Fruit fly (Drosophila melanogaster) whole organism, embryonic: ENCODE results near the gene cnc.

Experiments
- Awh ChIP-seq: fragments of 200-800 bp; sonication (Bioruptor generic); IDR thresholded peaks from 2 replicates; pipeline ENCODE4, ENCODE4 v1.3.6; 2022; ENCODE audit warnings: missing biosample characterization, missing genetic modification characterization
- Bteb2 ChIP-seq: fragments of 200-800 bp; sonication (Bioruptor generic); optimal IDR thresholded peaks from 2 replicates; lab custom pipeline; 2016; ENCODE audit warnings: missing biosample characterization, missing genetic modification characterization
- CG10366 ChIP-seq: fragments of 200-800 bp; sonication (Bioruptor generic); IDR thresholded peaks from 2 replicates; pipeline ENCODE4 v1.3.6; 2022; ENCODE audit warnings: missing biosample characterization, missing genetic modification characterization
- CG10543 ChIP-seq: fragments of 200-800 bp; sonication (Bioruptor generic); optimal IDR thresholded peaks from 3 replicates; lab custom pipeline; 2017; ENCODE audit warnings: missing biosample characterization, mild to moderate bottlenecking, missing genetic modification characterization, moderate library complexity
- CG14667 ChIP-seq: fragments of 200-800 bp; sonication (Bioruptor generic); IDR thresholded peaks from 2 replicates; pipeline ENCODE4 v1.3.6; 2022; ENCODE audit warnings: missing biosample characterization, missing genetic modification characterization
- CG17912 ChIP-seq: fragments of 200-800 bp; sonication (Bioruptor generic); optimal IDR thresholded peaks from 2 replicates; lab custom pipeline; 2018; ENCODE audit warnings: missing biosample characterization, mild to moderate bottlenecking, missing genetic modification characterization
- CG2889 ChIP-seq: fragments of 200-800 bp; sonication (Bioruptor generic); IDR thresholded peaks from 3 replicates; pipeline ENCODE4 v1.3.6; 2022; ENCODE audit warnings: missing biosample characterization, missing genetic modification characterization
- CG32772 ChIP-seq: fragments of 200-800 bp; sonication (Bioruptor generic); IDR thresholded peaks from 2 replicates; pipeline ENCODE4 v1.3.6; 2022; ENCODE audit warnings: missing biosample characterization, missing genetic modification characterization
- CG3281 ChIP-seq: fragments of 200-800 bp; sonication (Bioruptor generic); optimal IDR thresholded peaks from 3 replicates; lab custom pipeline; 2017; ENCODE audit warnings: missing biosample characterization, mild to moderate bottlenecking, missing genetic modification characterization
- CG34376 ChIP-seq: fragments of 200-800 bp; sonication (Bioruptor generic); optimal IDR thresholded peaks from 2 replicates; lab custom pipeline; 2018; ENCODE audit warnings: missing biosample characterization, mild to moderate bottlenecking, missing genetic modification characterization
- CG4404 ChIP-seq: fragments of 200-800 bp; sonication (Bioruptor generic); IDR thresholded peaks from 2 replicates; pipeline ENCODE4 v1.3.6; 2022; ENCODE audit warnings: missing biosample characterization, missing genetic modification characterization
- CG5953 ChIP-seq: fragments of 200-800 bp; sonication (Bioruptor generic); IDR thresholded peaks from 2 replicates; pipeline ENCODE4 v1.3.6; 2022; ENCODE audit warnings: missing biosample characterization, missing genetic modification characterization
- CG7357 ChIP-seq: fragments of 200-800 bp; sonication (Bioruptor generic); IDR thresholded peaks from 3 replicates; pipeline ENCODE4 v1.3.6; 2022; ENCODE audit warnings: missing biosample characterization, missing genetic modification characterization
- CG9215 ChIP-seq: fragments of 200-800 bp; sonication (Bioruptor generic); IDR thresholded peaks from 2 replicates; pipeline ENCODE4 v1.3.6; 2022; ENCODE audit warnings: missing biosample characterization, missing genetic modification characterization
- D19A ChIP-seq: fragments of 200-800 bp; optimal IDR thresholded peaks from 3 replicates; lab custom pipeline; 2019; ENCODE audit warnings: missing biosample characterization, mild to moderate bottlenecking, missing genetic modification characterization, moderate library complexity
- Deaf1 ChIP-seq: fragments of 200-800 bp; optimal IDR thresholded peaks from 3 replicates; lab custom pipeline; 2019; ENCODE audit warnings: missing biosample characterization, mild to moderate bottlenecking, missing genetic modification characterization, moderate library complexity
- Hand ChIP-seq: fragments of 200-800 bp; sonication (Bioruptor generic); optimal IDR thresholded peaks from 2 replicates; lab custom pipeline; 2017; ENCODE audit warnings: mild to moderate bottlenecking, missing biosample characterization, missing genetic modification reagents, missing genetic modification characterization
- HmgD ChIP-seq: fragments of 200-800 bp; sonication (Bioruptor generic); optimal IDR thresholded peaks from 3 replicates; lab custom pipeline; 2016; ENCODE audit warnings: missing biosample characterization, missing genetic modification characterization
- Hmx ChIP-seq: fragments of 200-800 bp; sonication (Bioruptor generic); optimal IDR thresholded peaks from 2 replicates; lab custom pipeline; 2016; ENCODE audit warnings: missing biosample characterization, missing genetic modification characterization
- Hsf ChIP-seq: fragments of 200-800 bp; sonication (Bioruptor generic); optimal IDR thresholded peaks from 3 replicates; lab custom pipeline; 2016; ENCODE audit warnings: missing biosample characterization, missing genetic modification characterization
- Max ChIP-seq: fragments of 200-800 bp; sonication (Bioruptor generic); optimal IDR thresholded peaks from 2 replicates; lab custom pipeline; 2016; ENCODE audit warnings: missing biosample characterization, mild to moderate bottlenecking, missing genetic modification characterization
- Nf-YB ChIP-seq: fragments of 200-800 bp; sonication (Bioruptor generic); optimal IDR thresholded peaks from 3 replicates; lab custom pipeline; 2019; ENCODE audit warnings: missing biosample characterization, mild to moderate bottlenecking, missing genetic modification characterization, moderate library complexity
- Nf-YC ChIP-seq: fragments of 200-800 bp; optimal IDR thresholded peaks from 3 replicates; lab custom pipeline; 2019; ENCODE audit warnings: missing biosample characterization, mild to moderate bottlenecking, missing genetic modification characterization, moderate library complexity
- NfI ChIP-seq: fragments of 200-800 bp; sonication (Bioruptor generic); optimal IDR thresholded peaks from 3 replicates; lab custom pipeline; 2018; ENCODE audit warnings: missing biosample characterization, mild to moderate bottlenecking, missing genetic modification characterization, moderate library complexity
- PHDP ChIP-seq: fragments of 200-800 bp; sonication (Bioruptor generic); optimal IDR thresholded peaks from 3 replicates; lab custom pipeline; 2018; ENCODE audit warnings: missing biosample characterization, mild to moderate bottlenecking, missing genetic modification characterization, moderate library complexity
- Rfx ChIP-seq: fragments of 200-800 bp; sonication (Bioruptor generic); IDR thresholded peaks from 2 replicates; pipeline ENCODE4 v1.3.6; 2022; ENCODE audit warnings: missing biosample characterization, missing genetic modification characterization
- Side ChIP-seq: fragments of 200-800 bp; sonication (Bioruptor generic); optimal IDR thresholded peaks from 2 replicates; lab custom pipeline; 2016; ENCODE audit warnings: missing biosample characterization, missing genetic modification characterization
- Six4 ChIP-seq: fragments of 200-800 bp; sonication (Bioruptor generic); optimal IDR thresholded peaks from 2 replicates; lab custom pipeline; 2016; ENCODE audit warnings: missing biosample characterization, missing genetic modification characterization
- Sox100B ChIP-seq: fragments of 200-800 bp; sonication (Bioruptor generic); optimal IDR thresholded peaks from 3 replicates; lab custom pipeline; 2018; ENCODE audit warnings: missing biosample characterization, mild to moderate bottlenecking, missing genetic modification characterization
- Sry-β ChIP-seq: fragments of 200-800 bp; sonication (Bioruptor generic); optimal IDR thresholded peaks from 2 replicates; lab custom pipeline; 2018; ENCODE audit warnings: missing biosample characterization, mild to moderate bottlenecking, missing genetic modification characterization, moderate library complexity
- bab2 ChIP-seq: fragments of 200-800 bp; sonication (Bioruptor generic); optimal IDR thresholded peaks from 2 replicates; lab custom pipeline; 2016; ENCODE audit warnings: missing biosample characterization, missing genetic modification characterization
- chinmo ChIP-seq: fragments of 200-800 bp; sonication (Bioruptor generic); IDR thresholded peaks from 4 replicates; pipeline ENCODE4 v1.3.6; 2022; ENCODE audit warnings: missing biosample characterization, missing genetic modification characterization; ENCODE audit not compliant: partially characterized antibody
- chn ChIP-seq: fragments of 200-800 bp; sonication (Bioruptor generic); optimal IDR thresholded peaks from 2 replicates; lab custom pipeline; 2016; ENCODE audit warnings: missing biosample characterization, missing genetic modification characterization
- crol ChIP-seq: fragments of 200-800 bp; sonication (Bioruptor generic); IDR thresholded peaks from 2 replicates; pipeline ENCODE4 v1.3.6; 2022; ENCODE audit warnings: missing biosample characterization, missing genetic modification characterization
- disco-r ChIP-seq: fragments of 200-800 bp; sonication (Bioruptor generic); optimal IDR thresholded peaks from 2 replicates; lab custom pipeline; 2016; ENCODE audit warnings: missing biosample characterization, missing genetic modification characterization
- ewg ChIP-seq: fragments of 200-800 bp; sonication (Bioruptor generic); optimal IDR thresholded peaks from 3 replicates; lab custom pipeline; 2017; ENCODE audit warnings: mild to moderate bottlenecking, missing biosample characterization, missing genetic modification reagents, missing genetic modification characterization
- h ChIP-seq: fragments of >200 bp; optimal IDR thresholded peaks from 2 replicates; lab custom pipeline; 2017
- lola ChIP-seq, 3 experiments: fragments of >200 bp in 2 of 3; fragments of 200-800 bp in 1 of 3; sonication (Bioruptor generic) in 1 of 3; optimal IDR thresholded peaks; 2 replicates each; lab custom pipeline; 2017 to 2019; ENCODE audit warnings: missing biosample characterization in 3 of 3, missing genetic modification characterization in 3 of 3, mild to moderate bottlenecking in 1 of 3, moderate library complexity in 1 of 3
- mam ChIP-seq: fragments of 200-800 bp; sonication (Bioruptor generic); optimal IDR thresholded peaks from 3 replicates; lab custom pipeline; 2016; ENCODE audit warnings: missing biosample characterization, missing genetic modification characterization
- nom ChIP-seq: fragments of 200-800 bp; sonication (Bioruptor generic); optimal IDR thresholded peaks from 2 replicates; lab custom pipeline; 2017; ENCODE audit warnings: missing biosample characterization, missing genetic modification characterization, mild to moderate bottlenecking, moderate library complexity, missing genetic modification reagents
- onecut ChIP-seq: fragments of 200-800 bp; sonication (Bioruptor generic); IDR thresholded peaks from 2 replicates; pipeline ENCODE4 v1.3.6; 2022; ENCODE audit warnings: missing biosample characterization, missing genetic modification characterization
- phol ChIP-seq: fragments of 200-800 bp; sonication (Bioruptor generic); optimal IDR thresholded peaks from 3 replicates; lab custom pipeline; 2018; ENCODE audit warnings: missing biosample characterization, mild to moderate bottlenecking, missing genetic modification characterization, moderate library complexity
- row ChIP-seq: fragments of 200-800 bp; sonication (Bioruptor generic); IDR thresholded peaks from 3 replicates; pipeline ENCODE4 v1.3.6; 2022; ENCODE audit warnings: missing biosample characterization, missing genetic modification characterization
- tap ChIP-seq: fragments of 200-800 bp; optimal IDR thresholded peaks from 3 replicates; lab custom pipeline; 2019; ENCODE audit warnings: missing biosample characterization, mild to moderate bottlenecking, missing genetic modification characterization, moderate library complexity
- ttk ChIP-seq: fragments of 200-800 bp; sonication (Bioruptor generic); IDR thresholded peaks from 2 replicates; pipeline ENCODE4 v2.1.2; 2022; ENCODE audit warnings: missing biosample characterization, missing genetic modification characterization

Gene cnc

dm6 chr3R:23210243-23211215 is 16.0 kb downstream of the cnc start (continued):
- peak; percentile 33 for TF ChIP-seq Sry-β (GFP tag; lab: Kevin White, UChicago)
- TF ChIP-seq row (GFP tag; lab: Robert Waterston, UW), result peak; percentile 61
- peak; percentile 7 for TF ChIP-seq phol (tag; lab: Kevin White, UChicago)
- TF ChIP-seq lola (GFP tag; optimal IDR thresholded peaks at IDR 0.05; lab: Kevin White, UChicago), result no peak
- TF ChIP-seq Max (GFP tag; lab: Kevin White, UChicago), result no peak
- peak; percentile 30 for TF ChIP-seq CG3281 (GFP tag; lab: Kevin White, UChicago)
- TF ChIP-seq Nf-YC, result peak; percentile 85
- no peak for TF ChIP-seq CG7357 (GFP tag; lab: Robert Waterston, UW)
- no peak for TF ChIP-seq CG17912 (GFP tag; lab: Kevin White, UChicago)
- TF ChIP-seq CG9215 (GFP tag; lab: Robert Waterston, UW), result no peak
- peak; percentile 17 for TF ChIP-seq Six4 (GFP tag; lab: Kevin White, UChicago)
- no peak for TF ChIP-seq Hsf (GFP tag; lab: Kevin White, UChicago)
- peak; percentile 88 for TF ChIP-seq CG10543 (GFP tag; lab: Kevin White, UChicago)
- TF ChIP-seq Sox100B (GFP tag; lab: Kevin White, UChicago), result peak; percentile 8
- TF ChIP-seq NfI (GFP tag; lab: Kevin White, UChicago), result peak; percentile 13
- peak; percentile 34 for TF ChIP-seq Deaf1
- TF ChIP-seq chn (GFP tag; lab: Kevin White, UChicago), result no peak
- peak; percentile 35 for TF ChIP-seq Rfx (GFP tag; lab: Robert Waterston, UW)
- no peak for TF ChIP-seq h (lab: Kevin White, UChicago)
- TF ChIP-seq crol (GFP tag; lab: Robert Waterston, UW), result peak; percentile 84
- TF ChIP-seq Bteb2 (GFP tag; lab: Kevin White, UChicago), result no peak
- TF ChIP-seq CG10366 (GFP tag; lab: Robert Waterston, UW), result no peak
- peak; percentile 91 for TF ChIP-seq D19A (tag; lab: Kevin White, UChicago)
- TF ChIP-seq disco-r, result no peak
- TF ChIP-seq CG5953, result no peak
- no peak for TF ChIP-seq Hmx (GFP tag; lab: Kevin White, UChicago)
- no peak for TF ChIP-seq CG2889 (GFP tag; lab: Robert Waterston, UW)
- no peak for TF ChIP-seq CG14667 (GFP tag; lab: Robert Waterston, UW)
- TF ChIP-seq HmgD (GFP tag; lab: Kevin White, UChicago), result no peak
- no peak for TF ChIP-seq onecut (GFP tag; lab: Robert Waterston, UW)
- no peak for TF ChIP-seq ttk (GFP tag; lab: Robert Waterston, UW)
- peak; percentile 1 for TF ChIP-seq Hand
- no peak for TF ChIP-seq CG32772 (GFP tag; lab: Robert Waterston, UW)
- TF ChIP-seq chinmo (GFP tag; lab: Robert Waterston, UW), result 0 out of 4 replicates have a peak, but pooled peaks have one; percentile 10
- no peak for TF ChIP-seq tap (tag; lab: Kevin White, UChicago)
- peak; percentile 59 for TF ChIP-seq Nf-YB
- TF ChIP-seq CG34376, result peak; percentile 95
- no peak for TF ChIP-seq Awh
- TF ChIP-seq CG4404 (GFP tag; lab: Robert Waterston, UW), result no peak
- TF ChIP-seq PHDP (tag; lab: Kevin White, UChicago), result peak; percentile 3
- no peak for TF ChIP-seq ewg (GFP tag; lab: Kevin White, UChicago)
- no peak for TF ChIP-seq Side (GFP tag; lab: Kevin White, UChicago)
- no peak for TF ChIP-seq bab2
- peak; percentile 35 for TF ChIP-seq mam (GFP tag; lab: Kevin White, UChicago)
- TF ChIP-seq nom (GFP tag; lab: Kevin White, UChicago), result peak; percentile 60
